Worm (Caenorhabditis elegans) whole organism, L1 larva: ENCODE data around the gene spc-2.

Experiments
- C04F5.9 ChIP-seq: sonication (generic microtip); optimal IDR thresholded peaks from 2 replicates; lab custom pipeline; 2016; ENCODE audit warnings: missing genetic modification characterization, missing compliant biosample characterization
- ceh-63 ChIP-seq: fragments of 200-800 bp; sonication (Bioruptor generic); optimal IDR thresholded peaks from 2 replicates; lab custom pipeline; 2018; ENCODE audit warnings: mild to moderate bottlenecking, missing genetic modification characterization, missing compliant biosample characterization
- ceh-88 ChIP-seq: fragments of 200-800 bp; sonication (Bioruptor generic); IDR thresholded peaks from 2 replicates; pipeline ENCODE4 v1.3.6; 2022; ENCODE audit warnings: missing genetic modification characterization, missing compliant biosample characterization
- ceh-90 ChIP-seq: sonication (generic microtip); optimal IDR thresholded peaks from 2 replicates; lab custom pipeline; 2016; ENCODE audit warnings: missing genetic modification characterization, missing compliant biosample characterization
- dpl-1 ChIP-seq, 3 experiments: fragments of 150-350 bp in 2 of 3; sonication (generic microtip) in 1 of 3; optimal IDR thresholded peaks; 2 replicates each; lab custom pipeline; 2014 to 2017; ENCODE audit warnings: missing biosample characterization in 3 of 3, missing genetic modification characterization in 3 of 3, missing genetic modification reagents in 3 of 3
- dsc-1 ChIP-seq: sonication (generic microtip); optimal IDR thresholded peaks from 2 replicates; lab custom pipeline; 2016; ENCODE audit warnings: mild to moderate bottlenecking, missing genetic modification characterization, missing compliant biosample characterization
- efl-1 ChIP-seq, 4 experiments: fragments of 150-350 bp; optimal IDR thresholded peaks in 3 of 4; peaks in 1 of 4; 1 replicate in 1 of 4; 2 replicates in 3 of 4; lab custom pipeline; 2014; ENCODE audit warnings: missing biosample characterization in 2 of 4, missing genetic modification characterization in 2 of 4, missing genetic modification reagents in 2 of 4
- egl-13 ChIP-seq: sonication (generic microtip); optimal IDR thresholded peaks from 2 replicates; lab custom pipeline; 2016; ENCODE audit warnings: missing genotype, missing genetic modification reagents, missing genetic modification characterization, missing compliant biosample characterization
- elt-2 ChIP-seq: sonication (generic microtip); optimal IDR thresholded peaks from 2 replicates; lab custom pipeline; 2016; ENCODE audit warnings: missing genetic modification characterization, mild to moderate bottlenecking, inconsistent platforms, missing compliant biosample characterization, missing genetic modification reagents
- grh-1 ChIP-seq: fragments of 200-800 bp; sonication (Bioruptor generic); IDR thresholded peaks from 2 replicates; pipeline ENCODE4 v1.3.6; 2022; ENCODE audit warnings: missing genetic modification reagents, missing genetic modification characterization, missing compliant biosample characterization
- hlh-4 ChIP-seq: sonication (generic microtip); optimal IDR thresholded peaks from 2 replicates; lab custom pipeline; 2016; ENCODE audit warnings: mild to moderate bottlenecking, missing genetic modification characterization, missing compliant biosample characterization
- jun-1 ChIP-seq: fragments of 150-350 bp; optimal IDR thresholded peaks from 2 replicates; lab custom pipeline; 2014; ENCODE audit warnings: missing biosample characterization, missing genetic modification reagents, missing genetic modification characterization
- lin-14 ChIP-seq: fragments of 200-800 bp; sonication (Bioruptor generic); optimal IDR thresholded peaks from 2 replicates; lab custom pipeline; 2018; ENCODE audit warnings: mild to moderate bottlenecking, missing genetic modification characterization, moderate library complexity, missing compliant biosample characterization
- lin-35 ChIP-seq, 2 experiments: fragments of 150-350 bp; optimal IDR thresholded peaks; 2 replicates each; lab custom pipeline; 2014; ENCODE audit warnings: missing biosample characterization in 2 of 2, missing genetic modification characterization in 2 of 2, missing genetic modification reagents in 2 of 2
- lir-3 ChIP-seq: sonication (generic microtip); optimal IDR thresholded peaks from 2 replicates; lab custom pipeline; 2016; ENCODE audit warnings: mild to moderate bottlenecking, missing genetic modification characterization, moderate library complexity, missing compliant biosample characterization; ENCODE audit not compliant: poor library complexity
- lsy-2 ChIP-seq, 2 experiments: fragments of 150-350 bp; optimal IDR thresholded peaks; 2 replicates each; lab custom pipeline; 2014; ENCODE audit warnings: missing biosample characterization in 2 of 2, missing genetic modification characterization in 2 of 2
- mab-9 ChIP-seq: fragments of 200-800 bp; sonication (Bioruptor generic); IDR thresholded peaks from 2 replicates; pipeline ENCODE4 v1.3.6; 2022; ENCODE audit warnings: missing genetic modification reagents, missing genetic modification characterization, missing compliant biosample characterization
- nhr-11 ChIP-seq: fragments of 150-350 bp; optimal IDR thresholded peaks from 2 replicates; lab custom pipeline; 2014; ENCODE audit warnings: missing biosample characterization, missing genetic modification characterization
- nhr-12 ChIP-seq: sonication (generic microtip); optimal IDR thresholded peaks from 2 replicates; lab custom pipeline; 2017; ENCODE audit warnings: missing biosample characterization, missing genetic modification characterization
- nhr-19 ChIP-seq: fragments of 200-800 bp; sonication (Bioruptor generic); conservative IDR thresholded peaks from 2 replicates; pipeline ENCODE4 v1.3.6; 2022; ENCODE audit warnings: missing genetic modification characterization, missing compliant biosample characterization
- nhr-28 ChIP-seq: fragments of 150-350 bp; optimal IDR thresholded peaks from 2 replicates; lab custom pipeline; 2014; ENCODE audit warnings: missing biosample characterization, missing genetic modification characterization
- nhr-47 ChIP-seq: sonication (generic microtip); optimal IDR thresholded peaks from 2 replicates; lab custom pipeline; 2016; ENCODE audit warnings: mild to moderate bottlenecking, missing genetic modification characterization, moderate library complexity, missing compliant biosample characterization
- nhr-71 ChIP-seq: sonication (generic microtip); optimal IDR thresholded peaks from 2 replicates; lab custom pipeline; 2016; ENCODE audit warnings: mild to moderate bottlenecking, missing genetic modification characterization, moderate library complexity, missing compliant biosample characterization
- pag-3 ChIP-seq: sonication (generic microtip); optimal IDR thresholded peaks from 2 replicates; lab custom pipeline; 2017; ENCODE audit warnings: missing genetic modification characterization, mild to moderate bottlenecking, missing compliant biosample characterization, antibody characterized with exemption, borderline replicate concordance; ENCODE audit not compliant: insufficient read depth
- rnt-1 ChIP-seq: sonication (generic microtip); optimal IDR thresholded peaks from 2 replicates; lab custom pipeline; 2016; ENCODE audit warnings: mild to moderate bottlenecking, missing genetic modification characterization, moderate library complexity, missing compliant biosample characterization
- skn-1 ChIP-seq: fragments of 150-350 bp; optimal IDR thresholded peaks from 2 replicates; lab custom pipeline; 2014; ENCODE audit warnings: missing biosample characterization, missing genetic modification characterization
- snu-23 ChIP-seq: sonication (generic microtip); optimal IDR thresholded peaks from 2 replicates; lab custom pipeline; 2016; ENCODE audit warnings: missing genetic modification characterization, missing compliant biosample characterization
- sox-4 ChIP-seq: sonication (generic microtip); optimal IDR thresholded peaks from 2 replicates; lab custom pipeline; 2016; ENCODE audit warnings: missing genetic modification characterization, missing compliant biosample characterization
- sup-37 ChIP-seq: fragments of 200-800 bp; sonication (Bioruptor generic); optimal IDR thresholded peaks from 2 replicates; lab custom pipeline; 2018; ENCODE audit warnings: mild to moderate bottlenecking, missing genetic modification characterization, missing compliant biosample characterization
- swsn-7 ChIP-seq: sonication (generic microtip); optimal IDR thresholded peaks from 2 replicates; lab custom pipeline; 2016; ENCODE audit warnings: missing genetic modification characterization, missing compliant biosample characterization
- tbx-2 ChIP-seq: sonication (generic microtip); optimal IDR thresholded peaks from 2 replicates; lab custom pipeline; 2016; ENCODE audit warnings: missing genetic modification characterization, missing compliant biosample characterization
- unc-130 ChIP-seq: fragments of 150-350 bp; optimal IDR thresholded peaks from 2 replicates; lab custom pipeline; 2017; ENCODE audit warnings: missing biosample characterization, missing genetic modification characterization, inconsistent platforms
- unc-86 ChIP-seq: sonication (generic microtip); optimal IDR thresholded peaks from 2 replicates; lab custom pipeline; 2016; ENCODE audit warnings: missing genetic modification characterization, missing compliant biosample characterization
- unc-98 ChIP-seq: fragments of 200-800 bp; sonication (Bioruptor generic); IDR thresholded peaks from 2 replicates; pipeline ENCODE4 v1.3.6; 2022; ENCODE audit warnings: missing genetic modification characterization, missing compliant biosample characterization
- vab-15 ChIP-seq: sonication (generic microtip); optimal IDR thresholded peaks from 2 replicates; lab custom pipeline; 2017; ENCODE audit warnings: missing genotype, mild to moderate bottlenecking, missing genetic modification characterization, missing compliant biosample characterization
- xbp-1 ChIP-seq: sonication (generic microtip); optimal IDR thresholded peaks from 2 replicates; lab custom pipeline; 2016; ENCODE audit warnings: missing genetic modification characterization, missing compliant biosample characterization
- zag-1 ChIP-seq: fragments of 150-350 bp; optimal IDR thresholded peaks from 2 replicates; lab custom pipeline; 2014; ENCODE audit warnings: missing biosample characterization, missing genetic modification characterization
- zip-4 ChIP-seq: fragments of 200-800 bp; sonication (Bioruptor generic); optimal IDR thresholded peaks from 2 replicates; lab custom pipeline; 2018; ENCODE audit warnings: mild to moderate bottlenecking, missing genetic modification characterization, moderate library complexity, missing compliant biosample characterization
- ztf-11 ChIP-seq, 2 experiments: sonication (generic microtip); optimal IDR thresholded peaks; 2 replicates each; lab custom pipeline; 2016 to 2017; ENCODE audit warnings: missing genetic modification characterization in 2 of 2, missing biosample characterization in 1 of 2, missing compliant biosample characterization in 1 of 2
- ztf-4 ChIP-seq: fragments of 150-350 bp; optimal IDR thresholded peaks from 2 replicates; lab custom pipeline; 2014; ENCODE audit warnings: missing biosample characterization, missing genetic modification characterization

Gene spc-2

ce11 chrIII:8216224-8216623 lies 34.5 kb downstream of the spc-2 start, which contains the start of gene unc-86:
unc-86 (minus strand) TSS chrIII:8216336.
- peak in 1 of 2 experiments; percentile 31 for TF ChIP-seq lsy-2 (tag; optimal IDR thresholded peaks at IDR 0.05; lab: Kevin White, UChicago)
- TF ChIP-seq elt-2 (tag; lab: Kevin White, UChicago), result no peak
- TF ChIP-seq unc-86, result peak; percentile 86
- peak; percentile 4 for TF ChIP-seq lin-14 (GFP tag; lab: Kevin White, UChicago)

DNA sequence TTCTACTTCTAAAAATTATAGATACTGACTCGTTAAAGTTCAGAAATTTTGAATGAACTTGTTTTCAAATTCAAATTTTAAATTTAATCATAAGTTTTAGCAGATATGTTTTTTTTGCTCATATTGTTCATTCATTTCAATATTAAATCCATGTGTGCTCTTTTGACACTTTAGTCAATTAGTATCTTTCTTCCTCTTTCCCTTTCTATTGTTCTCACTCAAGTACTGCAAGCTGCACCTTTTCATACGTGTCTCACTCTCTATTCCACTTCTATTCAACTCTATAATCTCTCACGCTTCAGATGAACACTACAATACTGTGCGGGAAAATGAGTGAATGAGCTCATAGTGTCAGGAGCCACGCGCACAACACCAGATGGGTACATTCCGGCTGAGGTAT lies 36.2 kb downstream of the spc-2 start, which contains the start of gene C30A5.16:
TSS of gene C30A5.16 (plus strand) at position 301 of the 400 bp plus-strand sequence.
- no peak for TF ChIP-seq mab-9
- TF ChIP-seq ceh-63 (GFP tag; lab: Kevin White, UChicago), result no peak
- no peak for TF ChIP-seq C04F5.9
- TF ChIP-seq xbp-1 (tag; lab: Kevin White, UChicago), result no peak
- peak; percentile 11 for TF ChIP-seq dsc-1 (tag; lab: Kevin White, UChicago)
- TF ChIP-seq swsn-7, result no peak
- no peak for TF ChIP-seq nhr-11 (tag; lab: Kevin White, UChicago)
- no peak for TF ChIP-seq efl-1 (optimal IDR thresholded peaks at IDR 0.05; lab: Kevin White, UChicago)
- peak in 1 of 2 experiments; percentile 34 for TF ChIP-seq efl-1 (GFP tag; optimal IDR thresholded peaks at IDR 0.05 in 1 of 2; lab: Kevin White, UChicago)
- no peak for TF ChIP-seq lin-35 (GFP tag; optimal IDR thresholded peaks at IDR 0.05; lab: Kevin White, UChicago)

- TF ChIP-seq ztf-11 (tag; optimal IDR thresholded peaks at IDR 0.05; lab: Kevin White, UChicago) (peak in 1 of 2 experiments; percentile 57), tbx-2 (tag; lab: Kevin White, UChicago) (peak; percentile 6), zag-1 (tag; lab: Kevin White, UChicago) (no peak), unc-86 (peak; percentile 79), lir-3 (tag; lab: Kevin White, UChicago) (no peak)
Measured at ce11 chrIII:8220081-8220480, 38.4 kb downstream of the spc-2 start.

- peak in 1 of 2 experiments; percentile 26 for TF ChIP-seq lsy-2 (tag; optimal IDR thresholded peaks at IDR 0.05; lab: Kevin White, UChicago)
- TF ChIP-seq grh-1 (GFP tag; lab: Robert Waterston, UW), result no peak
- TF ChIP-seq dpl-1 (GFP tag; optimal IDR thresholded peaks at IDR 0.05; lab: Kevin White, UChicago), result peak in 1 of 3 experiments; percentile 33
- peak; percentile 6 for TF ChIP-seq snu-23 (GFP tag; lab: Kevin White, UChicago)
- no peak for TF ChIP-seq sup-37 (GFP tag; lab: Kevin White, UChicago)
- peak in 1 of 2 experiments; percentile 17 for TF ChIP-seq efl-1 (optimal IDR thresholded peaks at IDR 0.05; lab: Kevin White, UChicago)
- peak; percentile 25 to 62 for TF ChIP-seq efl-1 (GFP tag; optimal IDR thresholded peaks at IDR 0.05 in 1 of 2; lab: Kevin White, UChicago)
- TF ChIP-seq, all 84 proteins: peak for 4
Measured at ce11 chrIII:8224769-8225168, 43.1 kb downstream of the spc-2 start, which contains the start of gene mob-4. mob-4 (plus strand) TSS chrIII:8225097.

- TF ChIP-seq sox-4 (tag; lab: Kevin White, UChicago) (no peak), nhr-47 (tag; lab: Kevin White, UChicago) (no peak), skn-1 (tag; lab: Kevin White, UChicago) (no peak), unc-98 (GFP tag; lab: Robert Waterston, UW) (no peak), ceh-88 (no peak), hlh-4 (tag; lab: Kevin White, UChicago) (no peak), nhr-12 (no peak), lsy-2 (tag; optimal IDR thresholded peaks at IDR 0.05; lab: Kevin White, UChicago) (no peak)
Measured at ce11 chrIII:8226178-8226577, 44.5 kb downstream of the spc-2 start, which contains the start of gene rfs-1. rfs-1 (plus strand) TSS chrIII:8226478.

DNA sequence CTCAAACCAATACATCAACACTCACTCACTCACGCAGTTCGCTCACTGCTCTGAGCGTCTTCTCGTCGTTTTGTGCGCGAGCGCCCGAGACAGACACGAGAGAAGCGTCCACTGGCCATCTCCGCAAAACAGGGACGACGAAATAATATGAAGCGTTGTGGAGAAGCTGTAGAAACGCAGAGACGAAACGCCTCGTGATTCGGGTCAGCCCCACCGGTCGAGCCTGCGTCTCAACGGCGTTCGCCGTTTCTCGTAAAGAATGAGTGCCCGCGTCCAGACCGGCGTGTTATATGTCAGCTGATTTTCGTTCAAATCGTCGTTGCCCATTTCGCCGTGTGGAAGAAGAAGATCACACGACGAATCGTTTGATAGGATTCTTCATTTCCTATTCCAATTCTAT lies 45.8 kb downstream of the spc-2 start, which contains the start of gene fbxl-1:
TSS of gene fbxl-1 (plus strand) at position 320 of the 400 bp plus-strand sequence.
- TF ChIP-seq ztf-4 (peak; percentile 60), elt-2 (tag; lab: Kevin White, UChicago) (peak; percentile 21), unc-130 (tag; lab: Kevin White, UChicago) (peak; percentile 56), vab-15 (tag; lab: Kevin White, UChicago) (no peak), dpl-1 (GFP tag; optimal IDR thresholded peaks at IDR 0.05; lab: Kevin White, UChicago) (peak; percentile 52 to 57 (median 53)), snu-23 (GFP tag; lab: Kevin White, UChicago) (peak; percentile 87), zag-1 (tag; lab: Kevin White, UChicago) (no peak), sox-4 (tag; lab: Kevin White, UChicago) (peak; percentile 73), ceh-90 (tag; lab: Kevin White, UChicago) (no peak), nhr-19 (GFP tag; lab: Robert Waterston, UW) (peak; percentile 71), pag-3 (tag; lab: Kevin White, UChicago) (no peak), nhr-28 (tag; lab: Kevin White, UChicago) (no peak), egl-13 (tag; lab: Kevin White, UChicago) (peak; percentile 76), hlh-4 (tag; lab: Kevin White, UChicago) (no peak), jun-1 (tag; lab: Kevin White, UChicago) (peak; percentile 47), lin-14 (GFP tag; lab: Kevin White, UChicago) (peak; percentile 99), nhr-71 (tag; lab: Kevin White, UChicago) (peak; percentile 94), zip-4 (GFP tag; lab: Kevin White, UChicago) (peak; percentile 9), rnt-1 (peak; percentile 82)
